Worm (Caenorhabditis elegans) whole organism, early embryonic: ENCODE results near the gene R04D3.4.

Experiments
- B0310.2 ChIP-seq: sonication (generic microtip); optimal IDR thresholded peaks from 2 replicates; lab custom pipeline; 2016; ENCODE audit warnings: mild to moderate bottlenecking, missing genetic modification characterization, missing compliant biosample characterization
- F13C5.2 ChIP-seq: sonication (generic microtip); optimal IDR thresholded peaks from 2 replicates; lab custom pipeline; 2017; ENCODE audit warnings: mild to moderate bottlenecking, missing genetic modification characterization, inconsistent platforms, missing compliant biosample characterization
- ceh-13 ChIP-seq: fragments of 200-800 bp; sonication (Bioruptor generic); optimal IDR thresholded peaks from 2 replicates; lab custom pipeline; 2018; ENCODE audit warnings: mild to moderate bottlenecking, missing genetic modification characterization, missing compliant biosample characterization
- flt-1 ChIP-seq: fragments of 200-800 bp; sonication (Bioruptor generic); IDR thresholded peaks from 2 replicates; pipeline ENCODE4 v1.3.6; 2022; ENCODE audit warnings: missing genetic modification characterization, missing compliant biosample characterization
- hmbx-1 ChIP-seq: sonication (generic microtip); optimal IDR thresholded peaks from 2 replicates; lab custom pipeline; 2016; ENCODE audit warnings: mild to moderate bottlenecking, missing genetic modification characterization, missing compliant biosample characterization
- hnd-1 ChIP-seq: sonication (generic microtip); optimal IDR thresholded peaks from 2 replicates; lab custom pipeline; 2016; ENCODE audit warnings: missing genetic modification characterization, missing compliant biosample characterization
- scrt-1 ChIP-seq: fragments of 200-800 bp; sonication (Bioruptor generic); IDR thresholded peaks from 2 replicates; pipeline ENCODE4 v1.3.6; 2022; ENCODE audit warnings: missing genetic modification characterization, missing compliant biosample characterization
- tra-4 ChIP-seq: sonication (generic microtip); optimal IDR thresholded peaks from 2 replicates; lab custom pipeline; 2017; ENCODE audit warnings: missing genetic modification characterization, missing compliant biosample characterization

DNA sequence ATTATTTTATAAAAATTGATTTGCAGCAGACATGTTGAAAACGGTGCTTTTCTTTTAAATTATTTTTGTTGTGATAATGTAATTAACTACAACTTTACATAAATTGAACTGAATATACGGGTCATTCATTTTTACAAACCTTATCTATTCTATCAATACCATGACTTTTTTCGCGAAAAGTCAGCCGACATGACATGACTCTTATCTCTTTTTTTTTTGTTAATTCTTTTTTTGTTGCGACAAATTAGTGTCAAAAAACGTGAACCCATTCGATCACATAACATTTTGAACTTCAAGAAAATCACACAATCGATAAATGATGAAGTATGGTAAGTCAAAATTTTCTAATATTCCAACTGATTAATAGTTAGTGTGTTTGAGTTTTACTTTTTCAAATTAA lies 39.4 kb upstream of the R04D3.4 start, which contains the start of gene sir-2.2:
- TF ChIP-seq flt-1 (GFP tag; lab: Robert Waterston, UW) = no peak
- no peak for TF ChIP-seq F13C5.2 (tag; lab: Kevin White, UChicago)
- TF ChIP-seq hmbx-1 (tag; lab: Kevin White, UChicago) = no peak
- no peak for TF ChIP-seq tra-4 (tag; lab: Kevin White, UChicago)
- no peak for TF ChIP-seq B0310.2 (tag; lab: Kevin White, UChicago)
- no peak for TF ChIP-seq hnd-1 (tag; lab: Kevin White, UChicago)
- TF ChIP-seq scrt-1 (GFP tag; lab: Robert Waterston, UW) = no peak
- no peak for TF ChIP-seq ceh-13 (GFP tag; lab: Kevin White, UChicago)
